Fruit fly (Drosophila melanogaster) whole organism, wandering third instar larva: Measurements from ENCODE around the gene swm.

Experiments
- Abd-B ChIP-seq: fragments of >200 bp; optimal IDR thresholded peaks from 2 replicates; lab custom pipeline; 2017; ENCODE audit warnings: missing biosample characterization, missing genetic modification characterization
- Dfd ChIP-seq: fragments of >200 bp; optimal IDR thresholded peaks from 2 replicates; lab custom pipeline; 2017; ENCODE audit warnings: missing biosample characterization, missing genetic modification characterization
- Hr78 ChIP-seq: fragments of >200 bp; optimal IDR thresholded peaks from 2 replicates; lab custom pipeline; 2017; ENCODE audit warnings: missing biosample characterization, missing genetic modification characterization
- Sp1 ChIP-seq: fragments of 200-800 bp; sonication (Bioruptor generic); optimal IDR thresholded peaks from 3 replicates; lab custom pipeline; 2019; ENCODE audit warnings: missing biosample characterization, mild to moderate bottlenecking, missing genetic modification characterization, moderate library complexity
- Vsx2 ChIP-seq: fragments of 200-300, 225-300 bp; sonication (Bioruptor generic); optimal IDR thresholded peaks from 2 replicates; lab custom pipeline; 2018; ENCODE audit warnings: missing biosample characterization, missing genetic modification characterization; ENCODE audit not compliant: partially characterized antibody
- br ChIP-seq: fragments of 200-800 bp; sonication (Bioruptor generic); optimal IDR thresholded peaks from 2 replicates; lab custom pipeline; 2016; ENCODE audit warnings: missing biosample characterization, missing genetic modification characterization
- dl ChIP-seq, 2 experiments: fragments of 175-275, 200-275 bp in 1 of 2; fragments of 200-275 bp in 1 of 2; sonication (Bioruptor generic); optimal IDR thresholded peaks; lab custom pipeline; 2018; ENCODE audit warnings: mild to moderate bottlenecking in 2 of 2, missing biosample characterization in 2 of 2, missing genetic modification characterization in 2 of 2, moderate library complexity in 2 of 2; ENCODE audit not compliant: partially characterized antibody in 2 of 2, insufficient read depth in 1 of 2

dm6 chr2L:19517154-19517814 lies 24.2 kb downstream of the swm start, which contains the start of gene Hasp:
- TF ChIP-seq Abd-B (GFP tag; lab: Kevin White, UChicago) = no peak
- TF ChIP-seq Dfd (GFP tag; lab: Kevin White, UChicago) = no peak
- no peak for TF ChIP-seq Sp1
- TF ChIP-seq Hr78 = no peak
- TF ChIP-seq br = no peak
- TF ChIP-seq Vsx2 (GFP tag; lab: Kevin White, UChicago) = no peak
- no peak for TF ChIP-seq dl (GFP tag; optimal IDR thresholded peaks at IDR 0.05; lab: Kevin White, UChicago; ENCODE audit: insufficient read depth in 1 of 2, partially characterized antibody in 2 of 2)
